Fruit fly (Drosophila melanogaster) whole organism, pupa: Measurements from ENCODE around the gene CG9338.

ENCODE experiments used
- CG10348 ChIP-seq: fragments of 200-800 bp; sonication (Bioruptor generic); IDR thresholded peaks from 2 replicates; pipeline ENCODE4 v1.3.6; 2022; ENCODE audit warnings: missing biosample characterization, missing genetic modification characterization
- CG17806 ChIP-seq: fragments of 200-800 bp; sonication (Bioruptor generic); optimal IDR thresholded peaks from 2 replicates; lab custom pipeline; 2018; ENCODE audit warnings: missing biosample characterization, mild to moderate bottlenecking, missing genetic modification characterization, moderate library complexity
- CG34367 ChIP-seq: fragments of 200-800 bp; sonication (Bioruptor generic); optimal IDR thresholded peaks from 2 replicates; lab custom pipeline; 2018; ENCODE audit warnings: missing biosample characterization, mild to moderate bottlenecking, missing genetic modification characterization
- CG8301 ChIP-seq: fragments of 200-800 bp; sonication (Bioruptor generic); optimal IDR thresholded peaks from 2 replicates; lab custom pipeline; 2018; ENCODE audit warnings: missing biosample characterization, mild to moderate bottlenecking, missing genetic modification characterization
- CG9948 ChIP-seq: fragments of 200-800 bp; sonication (Bioruptor generic); optimal IDR thresholded peaks from 2 replicates; lab custom pipeline; 2018; ENCODE audit warnings: missing biosample characterization, mild to moderate bottlenecking, missing genetic modification characterization, moderate library complexity
- D1 ChIP-seq: fragments of 200-800 bp; sonication (Bioruptor generic); optimal IDR thresholded peaks from 2 replicates; lab custom pipeline; 2018; ENCODE audit warnings: missing biosample characterization, mild to moderate bottlenecking, missing genetic modification characterization, moderate library complexity
- EcR ChIP-seq: fragments of 200-800 bp; sonication (Bioruptor generic); optimal IDR thresholded peaks from 3 replicates; lab custom pipeline; 2019; ENCODE audit warnings: missing biosample characterization, missing genetic modification characterization, mild to moderate bottlenecking, moderate library complexity, missing genetic modification reagents
- Ets98B ChIP-seq: fragments of 200-800 bp; sonication (Bioruptor generic); IDR thresholded peaks from 2 replicates; pipeline ENCODE4 v1.3.6; 2022; ENCODE audit warnings: missing biosample characterization, missing genetic modification characterization
- Pif1A ChIP-seq: fragments of 200-800 bp; sonication (Bioruptor generic); optimal IDR thresholded peaks from 3 replicates; lab custom pipeline; 2016; ENCODE audit warnings: missing biosample characterization, missing genetic modification characterization
- Snoo ChIP-seq: fragments of 200-800 bp; sonication (Bioruptor generic); optimal IDR thresholded peaks from 3 replicates; lab custom pipeline; 2017; ENCODE audit warnings: missing biosample characterization, mild to moderate bottlenecking, missing genetic modification characterization, inconsistent platforms
- gl ChIP-seq: fragments of 200-800 bp; sonication (Bioruptor generic); optimal IDR thresholded peaks from 2 replicates; lab custom pipeline; 2018; ENCODE audit warnings: missing biosample characterization, mild to moderate bottlenecking, missing genetic modification characterization

DNA sequence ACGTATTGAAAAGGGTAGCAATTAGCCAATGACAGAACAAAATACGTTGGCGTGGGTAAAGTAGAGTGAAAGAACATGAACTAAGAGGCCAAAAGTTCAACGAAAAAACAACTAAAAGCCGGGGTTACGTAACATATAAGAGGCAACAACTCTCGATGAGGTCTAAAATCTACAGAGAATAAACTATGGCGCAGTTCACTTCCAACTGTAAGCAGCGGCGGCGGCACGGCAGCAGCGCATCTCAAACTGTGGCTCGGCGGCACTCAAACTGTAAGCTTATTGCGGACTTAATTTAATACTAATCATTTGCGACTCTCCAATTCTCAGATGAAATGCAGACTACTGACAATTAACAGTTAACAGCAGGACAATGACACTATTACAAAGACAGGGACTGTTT lies 9.5 kb downstream of the CG9338 start:
- TF ChIP-seq Snoo = no peak
- no peak for TF ChIP-seq CG17806 (tag; lab: Kevin White, UChicago)
- no peak for TF ChIP-seq CG10348 (GFP tag; lab: Robert Waterston, UW)
- no peak for TF ChIP-seq CG9948 (tag; lab: Kevin White, UChicago)
- no peak for TF ChIP-seq Ets98B (GFP tag; lab: Robert Waterston, UW)
- TF ChIP-seq CG34367 = no peak
- TF ChIP-seq Pif1A (GFP tag; lab: Kevin White, UChicago) = no peak
- no peak for TF ChIP-seq EcR (GFP tag; lab: Kevin White, UChicago)
- TF ChIP-seq gl (tag; lab: Kevin White, UChicago) = no peak
- TF ChIP-seq CG8301 (tag; lab: Kevin White, UChicago) = no peak
- TF ChIP-seq D1 (tag; lab: Kevin White, UChicago) = no peak
